Fruit fly (Drosophila melanogaster): ENCODE results near the gene nau.

The nau gene

DNA sequence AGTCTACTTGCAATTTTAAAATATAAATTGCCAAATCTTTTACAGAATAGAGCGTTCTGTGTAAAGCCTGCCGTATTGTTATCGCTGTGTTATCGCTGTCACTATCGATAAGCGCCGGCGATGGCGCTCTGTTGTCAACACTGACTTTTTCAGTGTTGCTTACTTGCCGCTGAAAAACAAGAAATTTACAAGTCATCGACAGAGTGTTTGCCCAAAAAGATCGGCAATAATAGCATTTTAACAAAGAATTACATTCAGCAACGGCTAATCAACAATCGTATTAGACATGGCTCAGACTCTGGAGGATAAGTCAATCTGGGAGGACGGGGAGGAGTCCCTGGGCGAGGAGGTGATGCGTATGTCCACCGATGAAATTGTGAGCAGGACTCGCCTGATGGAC lies 34.6 kb upstream of the nau start, which contains the start of the genes RanBP3 and Rpt5 (continued):
- TF ChIP-seq CG11085 (GFP tag; IDR thresholded peaks at IDR 0.05) (peak; percentile 66), Bdp1 (GFP tag; optimal IDR thresholded peaks at IDR 0.05) (peak; percentile 5), CG11560 (tag; IDR thresholded peaks at IDR 0.05) (no peak), Sin3A (optimal IDR thresholded peaks at IDR 0.05) (peak; percentile 69), CG33213 (GFP tag; optimal IDR thresholded peaks at IDR 0.05) (peak; percentile 61), pan (optimal IDR thresholded peaks at IDR 0.05) (no peak), pan (GFP tag; optimal IDR thresholded peaks at IDR 0.05 in 1 of 2, IDR thresholded peaks at IDR 0.05 in 1 of 2) (no peak), Xbp1 (GFP tag; optimal IDR thresholded peaks at IDR 0.05) (peak; percentile 55), CG14965 (GFP tag; optimal IDR thresholded peaks at IDR 0.05; ENCODE audit: borderline replicate concordance) (no peak), CG15073 (GFP tag; optimal IDR thresholded peaks at IDR 0.05) (peak; percentile 8), CG10462 (GFP tag; optimal IDR thresholded peaks at IDR 0.05) (peak; percentile 0), tll (GFP tag; optimal IDR thresholded peaks at IDR 0.05) (no peak), sqz (GFP tag; optimal IDR thresholded peaks at IDR 0.05) (no peak), nom (GFP tag; optimal IDR thresholded peaks at IDR 0.05) (peak; percentile 62), nerfin-2 (GFP tag; IDR thresholded peaks at IDR 0.05; ENCODE audit: partially characterized antibody) (peak; percentile 75), CkIIα-i1 (GFP tag; IDR thresholded peaks at IDR 0.05) (no peak), tna (GFP tag; IDR thresholded peaks at IDR 0.05; ENCODE audit: partially characterized antibody) (peak; percentile 74), CG11504 (tag; optimal IDR thresholded peaks at IDR 0.05) (no peak), CG3995 (GFP tag; optimal IDR thresholded peaks at IDR 0.05) (peak; percentile 35), CG12769 (tag; optimal IDR thresholded peaks at IDR 0.05) (no peak), Ravus (GFP tag; IDR thresholded peaks at IDR 0.05) (no peak), HLH3B (GFP tag; IDR thresholded peaks at IDR 0.05) (no peak), CG34224 (GFP tag; IDR thresholded peaks at IDR 0.05; ENCODE audit: partially characterized antibody) (peak; percentile 92)

DNA sequence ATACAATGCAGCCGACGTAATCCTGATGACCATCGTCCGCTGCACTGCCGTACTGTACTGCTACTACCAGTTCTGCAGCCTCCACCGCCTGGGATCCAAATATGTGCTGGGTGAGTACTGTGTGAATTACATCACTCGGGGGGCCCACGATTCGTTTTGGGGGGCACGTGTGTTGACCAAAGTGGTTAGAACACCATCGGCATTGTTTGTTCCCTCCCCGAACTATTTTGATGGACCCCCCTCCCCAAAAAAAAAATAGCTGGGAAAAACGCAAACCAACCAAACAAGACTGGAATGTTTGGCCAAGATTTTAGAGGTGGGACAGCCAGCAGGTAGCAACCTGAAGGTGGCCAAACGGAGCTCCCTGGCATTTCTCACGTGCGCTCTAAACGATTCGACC lies 29.3 kb upstream of the nau start:
- TF ChIP-seq cwo (GFP tag; optimal IDR thresholded peaks at IDR 0.05) (peak; percentile 57), otp (GFP tag; IDR thresholded peaks at IDR 0.05) (peak; percentile 31; the same call in 1 of the 3 replicates), Ssrp (tag; optimal IDR thresholded peaks at IDR 0.05) (no peak)

DNA sequence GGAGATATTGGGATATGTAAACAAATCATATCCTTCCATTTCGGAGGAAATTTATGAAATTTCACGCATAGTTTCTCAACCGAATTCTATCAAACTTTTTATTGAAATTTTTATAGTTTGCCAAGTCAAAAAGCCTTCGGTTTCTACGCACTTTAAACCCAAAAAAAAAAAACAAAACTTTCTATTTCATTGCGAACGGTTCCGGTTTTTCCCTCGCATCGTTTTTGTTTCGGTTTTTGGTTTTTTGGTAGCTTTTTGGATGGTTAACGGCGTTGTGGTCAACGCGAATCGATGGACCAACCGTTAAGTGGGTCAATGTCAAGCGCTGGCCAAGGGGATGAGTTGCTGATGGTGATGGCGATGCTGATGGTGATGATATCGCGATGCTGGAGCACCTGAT lies 22.8 kb upstream of the nau start:
- TF ChIP-seq Blimp-1 (GFP tag; optimal IDR thresholded peaks at IDR 0.05) (peak; percentile 91), CG6765 (GFP tag; optimal IDR thresholded peaks at IDR 0.05) (no peak), CG12769 (tag; optimal IDR thresholded peaks at IDR 0.05) (peak; percentile 13), CG7839 (tag; optimal IDR thresholded peaks at IDR 0.05) (no peak), da (GFP tag; optimal IDR thresholded peaks at IDR 0.05) (no peak), run (tag; optimal IDR thresholded peaks at IDR 0.05) (peak; percentile 12), vvl (GFP tag; IDR thresholded peaks at IDR 0.05) (peak; percentile 50; the same call in 1 of the 2 replicates), oc (tag; optimal IDR thresholded peaks at IDR 0.05) (peak; percentile 4), grn (GFP tag; optimal IDR thresholded peaks at IDR 0.05) (peak; percentile 33)

DNA sequence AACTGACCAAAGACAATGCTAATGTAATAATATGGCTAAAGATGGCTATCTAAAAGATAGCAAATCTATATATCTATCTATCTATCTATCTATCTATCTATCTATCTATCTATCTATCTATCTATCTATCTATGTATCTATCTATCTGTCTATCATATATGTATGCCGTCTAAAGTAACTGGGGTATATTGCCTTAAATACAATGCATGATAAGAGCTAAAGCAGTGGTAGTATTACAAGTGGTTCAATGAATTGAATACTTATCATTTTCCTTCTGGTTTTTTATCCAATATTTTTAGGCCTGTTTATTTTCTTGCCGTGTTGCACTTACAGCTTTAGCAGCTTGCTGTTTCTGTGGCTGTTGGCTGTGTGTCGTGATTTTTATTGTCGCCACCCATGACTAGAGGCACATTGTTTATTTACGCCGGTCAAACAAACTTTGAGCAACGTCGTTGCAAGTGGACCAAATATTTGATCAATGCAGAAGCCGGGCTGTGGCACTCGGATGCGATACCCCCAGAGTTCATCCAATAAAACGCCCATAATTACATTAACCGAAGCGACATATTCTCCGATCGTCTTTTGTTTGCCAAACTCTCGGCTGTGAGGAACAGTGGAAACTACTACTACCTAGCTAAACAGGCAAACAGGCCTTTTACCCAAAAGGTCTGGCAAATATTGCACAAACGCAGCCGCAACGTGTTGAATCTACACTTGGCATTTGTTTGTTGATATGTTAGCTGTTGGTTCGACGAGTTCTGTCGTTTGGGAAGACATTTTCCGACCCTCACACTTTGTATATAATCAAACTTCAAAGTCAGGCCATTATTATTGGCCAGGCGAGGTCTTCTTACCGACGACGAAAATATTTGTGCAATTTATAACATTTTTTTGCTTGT lies 19.8 kb upstream of the nau start:
- TF ChIP-seq ac (GFP tag; optimal IDR thresholded peaks at IDR 0.05) (peak; percentile 17), CG10209 (GFP tag; optimal IDR thresholded peaks at IDR 0.05) (peak; percentile 10), prd (optimal IDR thresholded peaks at IDR 0.05) (no peak), prd (GFP tag; IDR thresholded peaks at IDR 0.05) (0 out of 3 replicates have a peak, but pooled peaks have one; percentile 14), ATbp (GFP tag; optimal IDR thresholded peaks at IDR 0.05) (peak; percentile 9), CG14014 (GFP tag; IDR thresholded peaks at IDR 0.05) (no peak), CG15696 (tag; optimal IDR thresholded peaks at IDR 0.05) (peak; percentile 45), CG1603 (tag; optimal IDR thresholded peaks at IDR 0.05) (peak; percentile 3), maf-S (GFP tag; optimal IDR thresholded peaks at IDR 0.05) (no peak), Med (GFP tag) (peak; percentile 57), ase (GFP tag; IDR thresholded peaks at IDR 0.05) (no peak), bab2 (GFP tag; optimal IDR thresholded peaks at IDR 0.05) (no peak)
